Fruit fly (Drosophila melanogaster) whole organism, wandering third instar larva: Measurements from ENCODE around the gene CG43774.

Experiments used
- Abd-B ChIP-seq: fragments of >200 bp; optimal IDR thresholded peaks from 2 replicates; lab custom pipeline; 2017; ENCODE audit warnings: missing biosample characterization, missing genetic modification characterization
- CG32264 ChIP-seq: fragments of 200-800 bp; sonication (Bioruptor generic); optimal IDR thresholded peaks from 2 replicates; lab custom pipeline; 2016; ENCODE audit warnings: missing biosample characterization, missing genetic modification characterization
- CG9705 ChIP-seq: fragments of 200-800 bp; sonication (Bioruptor generic); optimal IDR thresholded peaks from 2 replicates; lab custom pipeline; 2018; ENCODE audit warnings: missing biosample characterization, mild to moderate bottlenecking, missing genetic modification characterization
- CrebA ChIP-seq: fragments of 200-800 bp; sonication (Bioruptor generic); optimal IDR thresholded peaks from 2 replicates; lab custom pipeline; 2016; ENCODE audit warnings: missing biosample characterization, mild to moderate bottlenecking, missing genetic modification characterization, borderline replicate concordance
- Dfd ChIP-seq: fragments of >200 bp; optimal IDR thresholded peaks from 2 replicates; lab custom pipeline; 2017; ENCODE audit warnings: missing biosample characterization, missing genetic modification characterization
- Dif ChIP-seq: fragments of 200-275, 200-300 bp; sonication (Bioruptor generic); optimal IDR thresholded peaks from 2 replicates; lab custom pipeline; 2018; ENCODE audit warnings: missing biosample characterization, missing genetic modification characterization; ENCODE audit not compliant: partially characterized antibody
- GATAd ChIP-seq: sonication (Bioruptor generic); optimal IDR thresholded peaks from 2 replicates; lab custom pipeline; 2016; ENCODE audit warnings: missing biosample characterization, missing genetic modification characterization
- HLH106 ChIP-seq: fragments of 200-800 bp; optimal IDR thresholded peaks from 3 replicates; lab custom pipeline; 2019; ENCODE audit warnings: missing biosample characterization, mild to moderate bottlenecking, missing genetic modification characterization, moderate library complexity
- Hnf4 ChIP-seq: fragments of 200-800 bp; sonication (Bioruptor generic); optimal IDR thresholded peaks from 2 replicates; lab custom pipeline; 2016; ENCODE audit warnings: missing biosample characterization, mild to moderate bottlenecking, missing genetic modification characterization
- Hr78 ChIP-seq: fragments of >200 bp; optimal IDR thresholded peaks from 2 replicates; lab custom pipeline; 2017; ENCODE audit warnings: missing biosample characterization, missing genetic modification characterization
- Hr83 ChIP-seq: fragments of 200-300 bp; sonication (Bioruptor generic); optimal IDR thresholded peaks from 2 replicates; lab custom pipeline; 2016; ENCODE audit warnings: missing biosample characterization, mild to moderate bottlenecking, missing genetic modification characterization, moderate library complexity; ENCODE audit not compliant: poor library complexity, severe bottlenecking
- Jra ChIP-seq: sonication (Bioruptor generic); optimal IDR thresholded peaks from 2 replicates; lab custom pipeline; 2016; ENCODE audit warnings: missing biosample characterization, missing genetic modification characterization
- OdsH ChIP-seq: fragments of 200-800 bp; sonication (Bioruptor generic); optimal IDR thresholded peaks from 2 replicates; lab custom pipeline; 2016; ENCODE audit warnings: missing biosample characterization, mild to moderate bottlenecking, missing genetic modification characterization
- Rel ChIP-seq, 2 experiments: fragments of 200-800 bp; sonication (Bioruptor generic) in 1 of 2; optimal IDR thresholded peaks; 2 replicates in 1 of 2; 3 replicates in 1 of 2; lab custom pipeline; 2016 to 2019; ENCODE audit warnings: mild to moderate bottlenecking in 2 of 2, missing biosample characterization in 2 of 2, missing genetic modification characterization in 2 of 2, moderate library complexity in 1 of 2
- Sp1 ChIP-seq: fragments of 200-800 bp; sonication (Bioruptor generic); optimal IDR thresholded peaks from 3 replicates; lab custom pipeline; 2019; ENCODE audit warnings: missing biosample characterization, mild to moderate bottlenecking, missing genetic modification characterization, moderate library complexity
- br ChIP-seq: fragments of 200-800 bp; sonication (Bioruptor generic); optimal IDR thresholded peaks from 2 replicates; lab custom pipeline; 2016; ENCODE audit warnings: missing biosample characterization, missing genetic modification characterization
- dsf ChIP-seq: sonication (Bioruptor generic); optimal IDR thresholded peaks from 2 replicates; lab custom pipeline; 2016; ENCODE audit warnings: missing biosample characterization, missing genetic modification characterization, borderline replicate concordance
- foxo ChIP-seq, 2 experiments: fragments of 200-800 bp; sonication (Bioruptor generic); optimal IDR thresholded peaks; 2 replicates in 1 of 2; 3 replicates in 1 of 2; lab custom pipeline; 2016 to 2017; ENCODE audit warnings: missing biosample characterization in 2 of 2, missing genetic modification characterization in 2 of 2
- fru ChIP-seq: fragments of 200-800 bp; sonication (Bioruptor generic); optimal IDR thresholded peaks from 3 replicates; lab custom pipeline; 2016; ENCODE audit warnings: missing biosample characterization, mild to moderate bottlenecking, missing genetic modification characterization
- h ChIP-seq: fragments of 200-800 bp; sonication (Bioruptor generic); optimal IDR thresholded peaks from 3 replicates; lab custom pipeline; 2016; ENCODE audit warnings: missing biosample characterization, mild to moderate bottlenecking, missing genetic modification characterization
- pan ChIP-seq: fragments of >200 bp; optimal IDR thresholded peaks from 2 replicates; lab custom pipeline; 2017
- psq ChIP-seq: fragments of 200-800 bp; sonication (Bioruptor generic); optimal IDR thresholded peaks from 3 replicates; lab custom pipeline; 2017; ENCODE audit warnings: missing biosample characterization, mild to moderate bottlenecking, missing genetic modification characterization, moderate library complexity
- rgr ChIP-seq: fragments of 200-800 bp; sonication (Bioruptor generic); optimal IDR thresholded peaks from 3 replicates; lab custom pipeline; 2016; ENCODE audit warnings: missing biosample characterization, mild to moderate bottlenecking, missing genetic modification characterization
- sv ChIP-seq: fragments of 200-800 bp; sonication (Bioruptor generic); optimal IDR thresholded peaks from 3 replicates; lab custom pipeline; 2016; ENCODE audit warnings: missing biosample characterization, missing genetic modification characterization
- tai ChIP-seq: sonication (Bioruptor generic); optimal IDR thresholded peaks from 2 replicates; lab custom pipeline; 2016; ENCODE audit warnings: missing biosample characterization, missing genetic modification characterization
- usp ChIP-seq: fragments of >200 bp; optimal IDR thresholded peaks from 2 replicates; lab custom pipeline; 2017; ENCODE audit warnings: missing biosample characterization, missing genetic modification characterization
- woc ChIP-seq: sonication (Bioruptor generic); optimal IDR thresholded peaks from 2 replicates; lab custom pipeline; 2016; ENCODE audit warnings: missing biosample characterization, mild to moderate bottlenecking, missing genetic modification characterization

Gene CG43774

dm6 chr2L:4051770-4052169 lies 43.3 kb downstream of the CG43774 start:
- TF ChIP-seq tai = no peak
- no peak for TF ChIP-seq Hr83 (GFP tag; lab: Kevin White, UChicago)
- TF ChIP-seq dsf = no peak
- TF ChIP-seq CG9705 (GFP tag; lab: Kevin White, UChicago) = no peak
- TF ChIP-seq Hr78 (GFP tag; lab: Kevin White, UChicago) = no peak
- no peak for TF ChIP-seq Jra (GFP tag; lab: Kevin White, UChicago)
- no peak for TF ChIP-seq CG32264 (GFP tag; lab: Kevin White, UChicago)
- TF ChIP-seq usp (GFP tag; lab: Kevin White, UChicago) = no peak
- TF ChIP-seq Sp1 (GFP tag; lab: Kevin White, UChicago) = no peak
- TF ChIP-seq fru (GFP tag; lab: Kevin White, UChicago) = no peak
- TF ChIP-seq pan (lab: Kevin White, UChicago) = no peak
- no peak for TF ChIP-seq psq (GFP tag; lab: Kevin White, UChicago)
- TF ChIP-seq rgr (GFP tag; lab: Kevin White, UChicago) = no peak
- no peak for TF ChIP-seq OdsH (GFP tag; lab: Kevin White, UChicago)
- TF ChIP-seq Hnf4 (GFP tag; lab: Kevin White, UChicago) = no peak
- no peak for TF ChIP-seq h (GFP tag; lab: Kevin White, UChicago)

dm6 chr2L:4052346-4052745 lies 43.9 kb downstream of the CG43774 start:
- no peak for TF ChIP-seq Dif
- TF ChIP-seq Rel (GFP tag; optimal IDR thresholded peaks at IDR 0.05; lab: Kevin White, UChicago) = no peak
- TF ChIP-seq Rel (tag; optimal IDR thresholded peaks at IDR 0.05; lab: Kevin White, UChicago) = no peak
- no peak for TF ChIP-seq br (GFP tag; lab: Kevin White, UChicago)
- TF ChIP-seq foxo (GFP tag; optimal IDR thresholded peaks at IDR 0.05; lab: Kevin White, UChicago) = no peak
- TF ChIP-seq rgr (GFP tag; lab: Kevin White, UChicago) = no peak
- no peak for TF ChIP-seq Dfd (GFP tag; lab: Kevin White, UChicago)

dm6 chr2L:4053421-4054091 lies 45.1 kb downstream of the CG43774 start:
- peak; percentile 36 for TF ChIP-seq psq (GFP tag; lab: Kevin White, UChicago)
- no peak for TF ChIP-seq GATAd (GFP tag; lab: Kevin White, UChicago)
- TF ChIP-seq sv (GFP tag; lab: Kevin White, UChicago) = peak; percentile 48
- TF ChIP-seq foxo (GFP tag; optimal IDR thresholded peaks at IDR 0.05; lab: Kevin White, UChicago) = peak in 1 of 2 experiments; percentile 34
- no peak for TF ChIP-seq Rel (GFP tag; optimal IDR thresholded peaks at IDR 0.05; lab: Kevin White, UChicago)
- TF ChIP-seq Rel (tag; optimal IDR thresholded peaks at IDR 0.05; lab: Kevin White, UChicago) = no peak
- no peak for TF ChIP-seq Hr78 (GFP tag; lab: Kevin White, UChicago)
- peak; percentile 24 for TF ChIP-seq h (GFP tag; lab: Kevin White, UChicago)
- TF ChIP-seq br (GFP tag; lab: Kevin White, UChicago) = peak; percentile 9
- TF ChIP-seq OdsH (GFP tag; lab: Kevin White, UChicago) = peak; percentile 54
- peak; percentile 37 for TF ChIP-seq Sp1 (GFP tag; lab: Kevin White, UChicago)
- no peak for TF ChIP-seq CrebA (GFP tag; lab: Kevin White, UChicago)

dm6 chr2L:4054881-4055779 lies 46.7 kb downstream of the CG43774 start:
- peak in 1 of 2 experiments; percentile 33 for TF ChIP-seq foxo (GFP tag; optimal IDR thresholded peaks at IDR 0.05; lab: Kevin White, UChicago)
- peak; percentile 20 for TF ChIP-seq fru (GFP tag; lab: Kevin White, UChicago)
- TF ChIP-seq Abd-B = no peak
- no peak for TF ChIP-seq HLH106
- TF ChIP-seq br (GFP tag; lab: Kevin White, UChicago) = no peak
- no peak for TF ChIP-seq Hr83 (GFP tag; lab: Kevin White, UChicago)
- peak; percentile 14 for TF ChIP-seq tai
- no peak for TF ChIP-seq Dif
- no peak for TF ChIP-seq CG32264 (GFP tag; lab: Kevin White, UChicago)
- no peak for TF ChIP-seq Jra (GFP tag; lab: Kevin White, UChicago)
- peak; percentile 12 for TF ChIP-seq Hnf4 (GFP tag; lab: Kevin White, UChicago)
- TF ChIP-seq woc (GFP tag; lab: Kevin White, UChicago) = no peak
- TF ChIP-seq h (GFP tag; lab: Kevin White, UChicago) = peak; percentile 19
- peak; percentile 10 for TF ChIP-seq OdsH (GFP tag; lab: Kevin White, UChicago)
- TF ChIP-seq, all 38 proteins: peak for 6
